Worm (Caenorhabditis elegans) whole organism, L4/young adult: Measurements from ENCODE around the gene gst-38.

Source experiments
- W03F9.2 ChIP-seq: fragments of 150-350 bp; optimal IDR thresholded peaks from 2 replicates; lab custom pipeline; 2014; ENCODE audit warnings: missing biosample characterization, missing genetic modification characterization
- dao-5 ChIP-seq: sonication (generic microtip); optimal IDR thresholded peaks from 2 replicates; lab custom pipeline; 2016; ENCODE audit warnings: missing genotype, missing genetic modification characterization, moderate library complexity, missing compliant biosample characterization
- him-1 ChIP-seq: sonication (generic microtip); optimal IDR thresholded peaks from 2 replicates; lab custom pipeline; 2016; ENCODE audit warnings: missing genotype, missing genetic modification reagents, missing genetic modification characterization, missing compliant biosample characterization

ce11 chrV:15911848-15912247 lies 4.0 kb downstream of the gst-38 start, which contains the start of gene F35E8.6:
- TF ChIP-seq him-1 (tag; lab: Kevin White, UChicago) (no peak), W03F9.2 (tag; lab: Kevin White, UChicago) (no peak), dao-5 (tag; lab: Kevin White, UChicago) (no peak)
